Worm (Caenorhabditis elegans): ENCODE measurements around the gene paqr-2.

paqr-2 gene

ce11 chrIII:5385315-5385714 lies 5.6 kb upstream of the paqr-2 start, which contains the start of gene Y32H12A.7:
Y32H12A.7 (minus strand) TSS chrIII:5385415.
- no peak for TF ChIP-seq egrh-3 (GFP tag; IDR thresholded peaks at IDR 0.05)
- TF ChIP-seq lsl-1 (GFP tag; optimal IDR thresholded peaks at IDR 0.05) = no peak
- no peak for TF ChIP-seq lin-54 (GFP tag; optimal IDR thresholded peaks at IDR 0.05)
- no peak for TF ChIP-seq lin-35 (GFP tag; optimal IDR thresholded peaks at IDR 0.05)
- no peak for TF ChIP-seq ztf-6 (GFP tag; IDR thresholded peaks at IDR 0.05)
- no peak for TF ChIP-seq T07F8.4 (tag; optimal IDR thresholded peaks at IDR 0.05)
- TF ChIP-seq nfya-1 (tag; optimal IDR thresholded peaks at IDR 0.05; ENCODE audit: borderline replicate concordance, insufficient read depth) = no peak
- TF ChIP-seq F33H1.4 (GFP tag; IDR thresholded peaks at IDR 0.05) = no peak
- TF ChIP-seq madf-3 (GFP tag; IDR thresholded peaks at IDR 0.05) = no peak
- TF ChIP-seq F37B4.10 (GFP tag; IDR thresholded peaks at IDR 0.05) = no peak
- no peak for TF ChIP-seq lin-26 (GFP tag; IDR thresholded peaks at IDR 0.05)
- TF ChIP-seq attf-5 (GFP tag; optimal IDR thresholded peaks at IDR 0.05) = no peak
- TF ChIP-seq egl-18 (GFP tag; IDR thresholded peaks at IDR 0.05) = no peak
- no peak for TF ChIP-seq cebp-1 (GFP tag; IDR thresholded peaks at IDR 0.05)
- no peak for TF ChIP-seq cebp-1 (tag; optimal IDR thresholded peaks at IDR 0.05)
- no peak for TF ChIP-seq efl-1 (GFP tag; optimal IDR thresholded peaks at IDR 0.05)
- no peak for TF ChIP-seq aptf-2 (GFP tag; conservative IDR thresholded peaks at IDR 0.05)
- no peak for TF ChIP-seq F57C9.4 (tag; optimal IDR thresholded peaks at IDR 0.05)
- no peak for TF ChIP-seq Y95B8A.8 (GFP tag; IDR thresholded peaks at IDR 0.05)
- no peak for TF ChIP-seq F52B5.7 (tag; optimal IDR thresholded peaks at IDR 0.05)
- TF ChIP-seq atf-7 (tag; optimal IDR thresholded peaks at IDR 0.05) = no peak

- TF ChIP-seq nhr-90 (tag; optimal IDR thresholded peaks at IDR 0.05) = no peak
- TF ChIP-seq ztf-26 (tag; optimal IDR thresholded peaks at IDR 0.05) = no peak
- TF ChIP-seq F49E8.2 (tag; optimal IDR thresholded peaks at IDR 0.05; ENCODE audit: insufficient read depth) = no peak
- no peak for TF ChIP-seq tbp1 (GFP tag; optimal IDR thresholded peaks at IDR 0.05)
- TF ChIP-seq mel-28 (tag; optimal IDR thresholded peaks at IDR 0.05; ENCODE audit: borderline replicate concordance) = no peak
- no peak for TF ChIP-seq T07F8.4 (tag; optimal IDR thresholded peaks at IDR 0.05)
- no peak for TF ChIP-seq chd-7 (tag; optimal IDR thresholded peaks at IDR 0.05)
- TF ChIP-seq hmg-1.2 (GFP tag; IDR thresholded peaks at IDR 0.05) = no peak
- TF ChIP-seq nfya-2 (GFP tag; IDR thresholded peaks at IDR 0.05) = no peak
- TF ChIP-seq hlh-12 (tag; optimal IDR thresholded peaks at IDR 0.05) = no peak
- TF ChIP-seq ztf-6 (GFP tag; IDR thresholded peaks at IDR 0.05) = no peak
- no peak for TF ChIP-seq sdz-38 (tag; optimal IDR thresholded peaks at IDR 0.05)
- no peak for TF ChIP-seq lin-26 (GFP tag; IDR thresholded peaks at IDR 0.05)
- TF ChIP-seq aptf-2 (GFP tag; conservative IDR thresholded peaks at IDR 0.05) = no peak
- no peak for TF ChIP-seq akir-1 (GFP tag; optimal IDR thresholded peaks at IDR 0.05)
- no peak for TF ChIP-seq mes-4 (tag; optimal IDR thresholded peaks at IDR 0.05)
- TF ChIP-seq gei-17 (GFP tag; optimal IDR thresholded peaks at IDR 0.05) = no peak
- TF ChIP-seq lin-40 (tag; optimal IDR thresholded peaks at IDR 0.05) = no peak
- TF ChIP-seq nhr-120 (GFP tag; IDR thresholded peaks at IDR 0.05) = no peak
These were observed 2.3 kb upstream of the paqr-2 start, which contains the start of gene Y32H12A.6 for ce11 chrIII:5382073-5382472. Y32H12A.6 (minus strand) TSS chrIII:5382173.

- TF ChIP-seq ceh-91 (GFP tag; IDR thresholded peaks at IDR 0.05) = peak; percentile 68
- 0 out of 2 replicates have a peak, but pooled peaks have one; percentile 28 for TF ChIP-seq Y95B8A.8 (GFP tag; IDR thresholded peaks at IDR 0.05)
- peak; percentile 42; the same call in 1 of the 2 replicates for TF ChIP-seq dox-1 (GFP tag; IDR thresholded peaks at IDR 0.05)
- peak; percentile 65 for TF ChIP-seq D2030.7 (GFP tag; IDR thresholded peaks at IDR 0.05)
- 0 out of 2 replicates have a peak, but pooled peaks have one; percentile 9 for TF ChIP-seq rcor-1 (GFP tag; IDR thresholded peaks at IDR 0.05)
- peak; percentile 99 for TF ChIP-seq lsl-1 (GFP tag; optimal IDR thresholded peaks at IDR 0.05)
- TF ChIP-seq mel-28 (tag; optimal IDR thresholded peaks at IDR 0.05; ENCODE audit: borderline replicate concordance) = no peak
- TF ChIP-seq snpc-1.1 (tag; optimal IDR thresholded peaks at IDR 0.05; ENCODE audit: insufficient read depth) = no peak
- TF ChIP-seq xnd-1 (tag; optimal IDR thresholded peaks at IDR 0.05) = peak; percentile 94
- peak; percentile 16 for TF ChIP-seq athp-1 (tag; optimal IDR thresholded peaks at IDR 0.05)
- peak; percentile 28 for TF ChIP-seq lin-54 (GFP tag; optimal IDR thresholded peaks at IDR 0.05)
- TF ChIP-seq snpc-3.4 (tag; optimal IDR thresholded peaks at IDR 0.05) = peak; percentile 75
- TF ChIP-seq efl-1 (GFP tag; optimal IDR thresholded peaks at IDR 0.05) = peak; percentile 29
- 0 out of 2 replicates have a peak, but pooled peaks have one; percentile 20 for TF ChIP-seq Y79H2A.3 (GFP tag; conservative IDR thresholded peaks at IDR 0.05)
- peak; percentile 36; the same call in 1 of the 2 replicates for TF ChIP-seq ekl-4 (GFP tag; IDR thresholded peaks at IDR 0.05)
- TF ChIP-seq madf-8 (GFP tag; conservative IDR thresholded peaks at IDR 0.05) = peak; percentile 76
These were observed 825 bp upstream of the paqr-2 start for ce11 chrIII:5380554-5380953.
